Worm (Caenorhabditis elegans): Measurements from ENCODE around the gene C50F4.8.

Gene C50F4.8

ce11 chrV:9521697-9522096 lies 3.0 kb upstream of the C50F4.8 start:
- TF ChIP-seq unc-120 (tag; optimal IDR thresholded peaks at IDR 0.05; ENCODE audit: poor library complexity, severe bottlenecking) = no peak
- no peak for TF ChIP-seq blmp-1 (tag; optimal IDR thresholded peaks at IDR 0.05)
- TF ChIP-seq snpc-4 (tag; optimal IDR thresholded peaks at IDR 0.05) = no peak
- no peak for TF ChIP-seq drap-1 (GFP tag; optimal IDR thresholded peaks at IDR 0.05)
- no peak for TF ChIP-seq elt-1 (tag; optimal IDR thresholded peaks at IDR 0.05; ENCODE audit: borderline replicate concordance, insufficient read depth)
- TF ChIP-seq nhr-76 (tag; optimal IDR thresholded peaks at IDR 0.05) = no peak
- no peak for TF ChIP-seq mls-2 (tag; optimal IDR thresholded peaks at IDR 0.05)
- TF ChIP-seq flh-1 (GFP tag; optimal IDR thresholded peaks at IDR 0.05) = no peak
- TF ChIP-seq lin-32 (GFP tag; optimal IDR thresholded peaks at IDR 0.05) = no peak
- no peak for TF ChIP-seq nhr-2 (tag; optimal IDR thresholded peaks at IDR 0.05)
- TF ChIP-seq tbx-8 (GFP tag; optimal IDR thresholded peaks at IDR 0.05) = no peak
- TF ChIP-seq nhr-12 (tag; optimal IDR thresholded peaks at IDR 0.05) = no peak

ce11 chrV:9516280-9516679 lies 2.4 kb downstream of the C50F4.8 start:
- TF ChIP-seq unc-62 (GFP tag; optimal IDR thresholded peaks at IDR 0.05) (no peak), pha-4 (tag; optimal IDR thresholded peaks at IDR 0.05) (no peak), sem-2 (GFP tag; optimal IDR thresholded peaks at IDR 0.05) (no peak), unc-120 (tag; optimal IDR thresholded peaks at IDR 0.05; ENCODE audit: poor library complexity, severe bottlenecking) (no peak), unc-39 (tag; optimal IDR thresholded peaks at IDR 0.05) (no peak), cnd-1 (tag; optimal IDR thresholded peaks at IDR 0.05) (no peak), ceh-43 (GFP tag; optimal IDR thresholded peaks at IDR 0.05) (no peak), lsy-2 (tag; optimal IDR thresholded peaks at IDR 0.05) (no peak), zip-8 (tag; optimal IDR thresholded peaks at IDR 0.05) (no peak), flh-1 (GFP tag; optimal IDR thresholded peaks at IDR 0.05) (no peak)

ce11 chrV:9513590-9513989 lies 5.1 kb downstream of the C50F4.8 start, which contains the start of gene eif-2Bdelta:
Gene eif-2Bdelta, plus strand, starts transcription at chrV:9513824.
- TF ChIP-seq cnd-1 (tag; optimal IDR thresholded peaks at IDR 0.05) = no peak
- TF ChIP-seq mep-1 (tag; optimal IDR thresholded peaks at IDR 0.05) = peak; percentile 48
- no peak for TF ChIP-seq ceh-39 (tag; optimal IDR thresholded peaks at IDR 0.05)
- no peak for TF ChIP-seq sem-2 (GFP tag; optimal IDR thresholded peaks at IDR 0.05)
- no peak for TF ChIP-seq tbx-8 (GFP tag; optimal IDR thresholded peaks at IDR 0.05)
- no peak for TF ChIP-seq pha-4 (tag; optimal IDR thresholded peaks at IDR 0.05)
- TF ChIP-seq ham-2 (GFP tag; optimal IDR thresholded peaks at IDR 0.05) = no peak
- no peak for TF ChIP-seq nhr-12 (tag; optimal IDR thresholded peaks at IDR 0.05)

- TF ChIP-seq ces-1 (GFP tag; optimal IDR thresholded peaks at IDR 0.05) (no peak), zip-8 (tag; optimal IDR thresholded peaks at IDR 0.05) (no peak), flh-1 (GFP tag; optimal IDR thresholded peaks at IDR 0.05) (no peak), ceh-43 (GFP tag; optimal IDR thresholded peaks at IDR 0.05) (no peak), unc-120 (tag; optimal IDR thresholded peaks at IDR 0.05; ENCODE audit: poor library complexity, severe bottlenecking) (no peak), nhr-76 (tag; optimal IDR thresholded peaks at IDR 0.05) (no peak), bed-3 (GFP tag; optimal IDR thresholded peaks at IDR 0.05) (no peak), ham-2 (GFP tag; optimal IDR thresholded peaks at IDR 0.05) (no peak), blmp-1 (tag; optimal IDR thresholded peaks at IDR 0.05) (no peak), nhr-12 (tag; optimal IDR thresholded peaks at IDR 0.05) (no peak), nhr-2 (tag; optimal IDR thresholded peaks at IDR 0.05) (no peak), sptf-1 (tag; optimal IDR thresholded peaks at IDR 0.05) (no peak), mls-2 (tag; optimal IDR thresholded peaks at IDR 0.05) (no peak), cnd-1 (tag; optimal IDR thresholded peaks at IDR 0.05) (no peak), drap-1 (GFP tag; optimal IDR thresholded peaks at IDR 0.05) (no peak)
Measured at ce11 chrV:9509597-9509996, 9.1 kb downstream of the C50F4.8 start.

ce11 chrV:9507742-9508141 lies 10.9 kb downstream of the C50F4.8 start, which contains the start of gene acs-14:
Gene acs-14, plus strand, starts transcription at chrV:9508132.
- TF ChIP-seq ceh-83 (GFP tag; optimal IDR thresholded peaks at IDR 0.05) = no peak
- TF ChIP-seq nhr-12 (tag; optimal IDR thresholded peaks at IDR 0.05) = no peak
- TF ChIP-seq ceh-43 (GFP tag; optimal IDR thresholded peaks at IDR 0.05) = no peak
- no peak for TF ChIP-seq elt-1 (tag; optimal IDR thresholded peaks at IDR 0.05; ENCODE audit: borderline replicate concordance, insufficient read depth)
- TF ChIP-seq unc-39 (tag; optimal IDR thresholded peaks at IDR 0.05) = no peak
- TF ChIP-seq pha-4 (tag; optimal IDR thresholded peaks at IDR 0.05) = no peak
- TF ChIP-seq ces-1 (GFP tag; optimal IDR thresholded peaks at IDR 0.05) = no peak
- no peak for TF ChIP-seq mls-2 (tag; optimal IDR thresholded peaks at IDR 0.05)
- no peak for TF ChIP-seq hlh-1 (tag; optimal IDR thresholded peaks at IDR 0.05)
- no peak for TF ChIP-seq M03D4.4 (tag; optimal IDR thresholded peaks at IDR 0.05)
- TF ChIP-seq flh-1 (GFP tag; optimal IDR thresholded peaks at IDR 0.05) = no peak
- no peak for TF ChIP-seq ztf-11 (tag; optimal IDR thresholded peaks at IDR 0.05)
